Worm (Caenorhabditis elegans): Measurements from ENCODE around the gene str-84.

The str-84 gene

ce11 chrV:8980845-8981244, at the start of gene str-84:
TSS of gene str-84 (minus strand) at chrV:8980945.
- TF ChIP-seq hnd-1 (tag; optimal IDR thresholded peaks at IDR 0.05) (no peak), hmg-4 (GFP tag; optimal IDR thresholded peaks at IDR 0.05) (no peak), B0310.2 (tag; optimal IDR thresholded peaks at IDR 0.05) (no peak), ceh-36 (tag; optimal IDR thresholded peaks at IDR 0.05) (no peak), flt-1 (GFP tag; IDR thresholded peaks at IDR 0.05) (no peak), hmbx-1 (tag; optimal IDR thresholded peaks at IDR 0.05) (no peak), aly-1 (tag; optimal IDR thresholded peaks at IDR 0.05) (no peak), tbx-37 (GFP tag; conservative IDR thresholded peaks at IDR 0.05) (no peak), F13C5.2 (tag; optimal IDR thresholded peaks at IDR 0.05) (no peak), sea-1 (GFP tag; conservative IDR thresholded peaks at IDR 0.05) (no peak), pes-1 (GFP tag; IDR thresholded peaks at IDR 0.05) (no peak), ama-1 (optimal IDR thresholded peaks at IDR 0.05) (no peak)

ce11 chrV:9030248-9030647, 49.5 kb upstream of the str-84 start, which contains the start of gene C25E10.5:
TSS of gene C25E10.5 (plus strand) at chrV:9030548.
- no peak for TF ChIP-seq sea-1 (GFP tag; conservative IDR thresholded peaks at IDR 0.05)
- TF ChIP-seq B0310.2 (tag; optimal IDR thresholded peaks at IDR 0.05): no peak
- TF ChIP-seq scrt-1 (GFP tag; IDR thresholded peaks at IDR 0.05): no peak
- no peak for TF ChIP-seq tra-4 (tag; optimal IDR thresholded peaks at IDR 0.05)
- TF ChIP-seq flt-1 (GFP tag; IDR thresholded peaks at IDR 0.05): no peak
- no peak for TF ChIP-seq ets-7 (tag; optimal IDR thresholded peaks at IDR 0.05)
- no peak for TF ChIP-seq F13C5.2 (tag; optimal IDR thresholded peaks at IDR 0.05)
- TF ChIP-seq ceh-36 (tag; optimal IDR thresholded peaks at IDR 0.05): no peak
- TF ChIP-seq hmg-4 (GFP tag; optimal IDR thresholded peaks at IDR 0.05): no peak
- no peak for TF ChIP-seq pes-1 (GFP tag; IDR thresholded peaks at IDR 0.05)
- no peak for TF ChIP-seq tbx-37 (GFP tag; conservative IDR thresholded peaks at IDR 0.05)
- TF ChIP-seq hmbx-1 (tag; optimal IDR thresholded peaks at IDR 0.05): no peak
- TF ChIP-seq tbx-11 (GFP tag; IDR thresholded peaks at IDR 0.05): no peak
- no peak for TF ChIP-seq aly-1 (tag; optimal IDR thresholded peaks at IDR 0.05)
- TF ChIP-seq ceh-13 (GFP tag; optimal IDR thresholded peaks at IDR 0.05): no peak
- TF ChIP-seq hnd-1 (tag; optimal IDR thresholded peaks at IDR 0.05): no peak

- TF ChIP-seq tbx-37 (GFP tag; conservative IDR thresholded peaks at IDR 0.05): no peak
These were observed 44.0 kb upstream of the str-84 start, which contains the start of gene bus-1 for ce11 chrV:9024713-9025112. TSS of gene bus-1 (minus strand) at chrV:9024813.

ce11 chrV:9022078-9022477, 41.3 kb upstream of the str-84 start, which contains the start of gene oac-41:
TSS of gene oac-41 (minus strand) at chrV:9022178.
- no peak for TF ChIP-seq ceh-13 (GFP tag; optimal IDR thresholded peaks at IDR 0.05)
- no peak for TF ChIP-seq hmg-4 (GFP tag; optimal IDR thresholded peaks at IDR 0.05)
- TF ChIP-seq tra-4 (tag; optimal IDR thresholded peaks at IDR 0.05): no peak
- no peak for TF ChIP-seq scrt-1 (GFP tag; IDR thresholded peaks at IDR 0.05)
- TF ChIP-seq tbx-11 (GFP tag; IDR thresholded peaks at IDR 0.05): no peak
- TF ChIP-seq F13C5.2 (tag; optimal IDR thresholded peaks at IDR 0.05): no peak
- no peak for TF ChIP-seq hmbx-1 (tag; optimal IDR thresholded peaks at IDR 0.05)
- no peak for TF ChIP-seq hnd-1 (tag; optimal IDR thresholded peaks at IDR 0.05)
- no peak for TF ChIP-seq B0310.2 (tag; optimal IDR thresholded peaks at IDR 0.05)
- TF ChIP-seq ceh-36 (tag; optimal IDR thresholded peaks at IDR 0.05): no peak
- TF ChIP-seq flt-1 (GFP tag; IDR thresholded peaks at IDR 0.05): no peak
- TF ChIP-seq aly-1 (tag; optimal IDR thresholded peaks at IDR 0.05): no peak
- TF ChIP-seq tbx-37 (GFP tag; conservative IDR thresholded peaks at IDR 0.05): no peak
- no peak for TF ChIP-seq pes-1 (GFP tag; IDR thresholded peaks at IDR 0.05)
- TF ChIP-seq sea-1 (GFP tag; conservative IDR thresholded peaks at IDR 0.05): no peak
- no peak for TF ChIP-seq ets-7 (tag; optimal IDR thresholded peaks at IDR 0.05)
- TF ChIP-seq ama-1 (optimal IDR thresholded peaks at IDR 0.05): no peak

ce11 chrV:9018871-9019270, 38.1 kb upstream of the str-84 start:
- no peak for TF ChIP-seq tbx-11 (GFP tag; IDR thresholded peaks at IDR 0.05)
- TF ChIP-seq aly-1 (tag; optimal IDR thresholded peaks at IDR 0.05): no peak
- no peak for TF ChIP-seq hmbx-1 (tag; optimal IDR thresholded peaks at IDR 0.05)
- no peak for TF ChIP-seq tra-4 (tag; optimal IDR thresholded peaks at IDR 0.05)
- no peak for TF ChIP-seq ama-1 (optimal IDR thresholded peaks at IDR 0.05)
- TF ChIP-seq ets-7 (tag; optimal IDR thresholded peaks at IDR 0.05): no peak
- TF ChIP-seq hnd-1 (tag; optimal IDR thresholded peaks at IDR 0.05): no peak
- TF ChIP-seq ceh-36 (tag; optimal IDR thresholded peaks at IDR 0.05): no peak
- no peak for TF ChIP-seq ceh-13 (GFP tag; optimal IDR thresholded peaks at IDR 0.05)
- TF ChIP-seq sea-1 (GFP tag; conservative IDR thresholded peaks at IDR 0.05): no peak
- TF ChIP-seq hmg-4 (GFP tag; optimal IDR thresholded peaks at IDR 0.05): no peak
- no peak for TF ChIP-seq tbx-37 (GFP tag; conservative IDR thresholded peaks at IDR 0.05)
- no peak for TF ChIP-seq pes-1 (GFP tag; IDR thresholded peaks at IDR 0.05)
- TF ChIP-seq F13C5.2 (tag; optimal IDR thresholded peaks at IDR 0.05): no peak
- no peak for TF ChIP-seq B0310.2 (tag; optimal IDR thresholded peaks at IDR 0.05)
- TF ChIP-seq scrt-1 (GFP tag; IDR thresholded peaks at IDR 0.05): no peak

- no peak for TF ChIP-seq pes-1 (GFP tag; IDR thresholded peaks at IDR 0.05)
These were observed 35.7 kb upstream of the str-84 start, which contains the start of gene oac-40 for ce11 chrV:9016479-9016878. TSS of gene oac-40 (plus strand) at chrV:9016779.

ce11 chrV:9015540-9015939, 34.8 kb upstream of the str-84 start, which contains the start of gene srt-18:
TSS of gene srt-18 (minus strand) at chrV:9015640.
- TF ChIP-seq ceh-36 (tag; optimal IDR thresholded peaks at IDR 0.05) (no peak), tbx-37 (GFP tag; conservative IDR thresholded peaks at IDR 0.05) (no peak), flt-1 (GFP tag; IDR thresholded peaks at IDR 0.05) (no peak), ama-1 (optimal IDR thresholded peaks at IDR 0.05) (no peak), hmg-4 (GFP tag; optimal IDR thresholded peaks at IDR 0.05) (no peak), tbx-11 (GFP tag; IDR thresholded peaks at IDR 0.05) (no peak), sea-1 (GFP tag; conservative IDR thresholded peaks at IDR 0.05) (no peak), ets-7 (tag; optimal IDR thresholded peaks at IDR 0.05) (no peak), hnd-1 (tag; optimal IDR thresholded peaks at IDR 0.05) (no peak), aly-1 (tag; optimal IDR thresholded peaks at IDR 0.05) (no peak), B0310.2 (tag; optimal IDR thresholded peaks at IDR 0.05) (no peak), scrt-1 (GFP tag; IDR thresholded peaks at IDR 0.05) (no peak), F13C5.2 (tag; optimal IDR thresholded peaks at IDR 0.05) (no peak)

ce11 chrV:9013765-9014164, 33.0 kb upstream of the str-84 start, which contains the start of gene srh-201:
TSS of gene srh-201 (minus strand) at chrV:9013865.
- TF ChIP-seq ceh-36 (tag; optimal IDR thresholded peaks at IDR 0.05) (no peak), pes-1 (GFP tag; IDR thresholded peaks at IDR 0.05) (no peak), hnd-1 (tag; optimal IDR thresholded peaks at IDR 0.05) (no peak), hmbx-1 (tag; optimal IDR thresholded peaks at IDR 0.05) (no peak), ama-1 (optimal IDR thresholded peaks at IDR 0.05) (no peak), ets-7 (tag; optimal IDR thresholded peaks at IDR 0.05) (no peak), scrt-1 (GFP tag; IDR thresholded peaks at IDR 0.05) (no peak), ceh-13 (GFP tag; optimal IDR thresholded peaks at IDR 0.05) (no peak), tbx-37 (GFP tag; conservative IDR thresholded peaks at IDR 0.05) (no peak), F13C5.2 (tag; optimal IDR thresholded peaks at IDR 0.05) (no peak), tra-4 (tag; optimal IDR thresholded peaks at IDR 0.05) (no peak), B0310.2 (tag; optimal IDR thresholded peaks at IDR 0.05) (no peak), tbx-11 (GFP tag; IDR thresholded peaks at IDR 0.05) (no peak), hmg-4 (GFP tag; optimal IDR thresholded peaks at IDR 0.05) (no peak), flt-1 (GFP tag; IDR thresholded peaks at IDR 0.05) (no peak), sea-1 (GFP tag; conservative IDR thresholded peaks at IDR 0.05) (no peak), aly-1 (tag; optimal IDR thresholded peaks at IDR 0.05) (no peak)

Data from whole organism, early embryonic.